Fruit fly (Drosophila melanogaster) whole organism, prepupa: ENCODE data around the gene dmrt99B.

Experiments
- CG10631 ChIP-seq: fragments of 200-800 bp; sonication (Bioruptor generic); optimal IDR thresholded peaks from 2 replicates; lab custom pipeline; 2016; ENCODE audit warnings: missing biosample characterization, missing genetic modification characterization
- CG10669 ChIP-seq: fragments of 200-800 bp; sonication (Bioruptor generic); optimal IDR thresholded peaks from 3 replicates; lab custom pipeline; 2018; ENCODE audit warnings: missing biosample characterization, mild to moderate bottlenecking, missing genetic modification characterization, moderate library complexity
- CG11294 ChIP-seq: fragments of 200-800 bp; sonication (Bioruptor generic); IDR thresholded peaks from 2 replicates; pipeline ENCODE4 v1.3.6; 2022; ENCODE audit warnings: missing biosample characterization, missing genetic modification characterization
- CG11762 ChIP-seq: fragments of 200-800 bp; sonication (Bioruptor generic); optimal IDR thresholded peaks from 3 replicates; lab custom pipeline; 2016; ENCODE audit warnings: missing biosample characterization, missing genetic modification characterization; ENCODE audit not compliant: insufficient read depth
- CG11902 ChIP-seq: fragments of 200-800 bp; sonication (Bioruptor generic); optimal IDR thresholded peaks from 3 replicates; lab custom pipeline; 2016; ENCODE audit warnings: missing biosample characterization, missing genetic modification characterization
- CG3032 ChIP-seq: fragments of 200-800 bp; optimal IDR thresholded peaks from 2 replicates; lab custom pipeline; 2019; ENCODE audit warnings: missing biosample characterization, mild to moderate bottlenecking, missing genetic modification characterization, moderate library complexity
- CG3919 ChIP-seq: fragments of 200-800 bp; sonication (Bioruptor generic); optimal IDR thresholded peaks from 3 replicates; lab custom pipeline; 2016; ENCODE audit warnings: missing biosample characterization, missing genetic modification characterization
- CG4318 ChIP-seq: fragments of 200-800 bp; sonication (Bioruptor generic); optimal IDR thresholded peaks from 3 replicates; lab custom pipeline; 2017; ENCODE audit warnings: missing biosample characterization, mild to moderate bottlenecking, missing genetic modification characterization
- CG6163 ChIP-seq: fragments of 200-800 bp; sonication (Bioruptor generic); IDR thresholded peaks from 3 replicates; pipeline ENCODE4 v1.3.6; 2022; ENCODE audit warnings: missing biosample characterization, missing genetic modification characterization
- CG6276 ChIP-seq: fragments of 200-800 bp; sonication (Bioruptor generic); optimal IDR thresholded peaks from 2 replicates; lab custom pipeline; 2017; ENCODE audit warnings: missing biosample characterization, mild to moderate bottlenecking, missing genetic modification characterization
- CG6808 ChIP-seq: fragments of 200-800 bp; sonication (Bioruptor generic); optimal IDR thresholded peaks from 3 replicates; lab custom pipeline; 2017; ENCODE audit warnings: missing biosample characterization, missing genetic modification characterization, mild to moderate bottlenecking, moderate library complexity, missing genetic modification reagents
- CG8119 ChIP-seq: fragments of 200-800 bp; sonication (Bioruptor generic); IDR thresholded peaks from 3 replicates; pipeline ENCODE4 v1.3.6; 2022; ENCODE audit warnings: missing biosample characterization, missing genetic modification characterization
- CG8632 ChIP-seq: fragments of 200-800 bp; sonication (Bioruptor generic); optimal IDR thresholded peaks from 3 replicates; lab custom pipeline; 2016; ENCODE audit warnings: missing biosample characterization, missing genetic modification characterization
- Eip75B ChIP-seq: fragments of 200-800 bp; sonication (Bioruptor generic); optimal IDR thresholded peaks from 3 replicates; lab custom pipeline; 2016; ENCODE audit warnings: missing biosample characterization, missing genetic modification characterization
- Eip93F ChIP-seq: fragments of 200-800 bp; sonication (Bioruptor generic); optimal IDR thresholded peaks from 2 replicates; lab custom pipeline; 2016; ENCODE audit warnings: missing biosample characterization, mild to moderate bottlenecking, missing genetic modification characterization
- Ets96B ChIP-seq: fragments of 200-800 bp; optimal IDR thresholded peaks from 2 replicates; lab custom pipeline; 2019; ENCODE audit warnings: missing biosample characterization, mild to moderate bottlenecking, missing genetic modification characterization, moderate library complexity
- Hr38 ChIP-seq: sonication (Bioruptor generic); optimal IDR thresholded peaks from 2 replicates; lab custom pipeline; 2016; ENCODE audit warnings: missing biosample characterization, missing genetic modification characterization
- Lpt ChIP-seq: fragments of 200-800 bp; sonication (Bioruptor generic); optimal IDR thresholded peaks from 3 replicates; lab custom pipeline; 2016; ENCODE audit warnings: missing biosample characterization, missing genetic modification characterization
- Met ChIP-seq: fragments of 200-800 bp; sonication (Bioruptor generic); optimal IDR thresholded peaks from 3 replicates; lab custom pipeline; 2016; ENCODE audit warnings: missing biosample characterization, missing genetic modification characterization
- OdsH ChIP-seq: fragments of 200-800 bp; sonication (Bioruptor generic); optimal IDR thresholded peaks from 3 replicates; lab custom pipeline; 2016; ENCODE audit warnings: missing biosample characterization, missing genetic modification characterization
- Smox ChIP-seq: fragments of 200-800 bp; sonication (Bioruptor generic); optimal IDR thresholded peaks from 3 replicates; lab custom pipeline; 2016; ENCODE audit warnings: missing biosample characterization, missing genetic modification characterization
- Sox15 ChIP-seq: fragments of 200-800 bp; sonication (Bioruptor generic); optimal IDR thresholded peaks from 3 replicates; lab custom pipeline; 2016; ENCODE audit warnings: missing biosample characterization, missing genetic modification characterization
- acj6 ChIP-seq: fragments of 200-800 bp; sonication (Bioruptor generic); optimal IDR thresholded peaks from 3 replicates; lab custom pipeline; 2016; ENCODE audit warnings: missing biosample characterization, missing genetic modification characterization
- cyc ChIP-seq: fragments of 200-800 bp; sonication (Bioruptor generic); optimal IDR thresholded peaks from 3 replicates; lab custom pipeline; 2016; ENCODE audit warnings: missing biosample characterization, missing genetic modification characterization
- dac ChIP-seq: fragments of 200-800 bp; sonication (Bioruptor generic); optimal IDR thresholded peaks from 2 replicates; lab custom pipeline; 2017; ENCODE audit warnings: missing biosample characterization, mild to moderate bottlenecking, missing genetic modification characterization
- dsx ChIP-seq: fragments of 200-800 bp; optimal IDR thresholded peaks from 3 replicates; lab custom pipeline; 2019; ENCODE audit warnings: missing biosample characterization, mild to moderate bottlenecking, missing genetic modification characterization, moderate library complexity; ENCODE audit not compliant: poor library complexity, severe bottlenecking
- eg ChIP-seq: fragments of 200-800 bp; sonication (Bioruptor generic); IDR thresholded peaks from 3 replicates; pipeline ENCODE4 v1.3.6; 2022; ENCODE audit warnings: missing biosample characterization, missing genetic modification characterization
- esn ChIP-seq: fragments of 200-800 bp; sonication (Bioruptor generic); optimal IDR thresholded peaks from 2 replicates; lab custom pipeline; 2016; ENCODE audit warnings: missing biosample characterization, mild to moderate bottlenecking, missing genetic modification characterization, moderate library complexity
- fd59A ChIP-seq: fragments of 200-800 bp; sonication (Bioruptor generic); optimal IDR thresholded peaks from 2 replicates; lab custom pipeline; 2017; ENCODE audit warnings: missing biosample characterization, mild to moderate bottlenecking, missing genetic modification characterization, missing genetic modification reagents
- fd85E ChIP-seq: fragments of 200-800 bp; sonication (Bioruptor generic); optimal IDR thresholded peaks from 3 replicates; lab custom pipeline; 2016; ENCODE audit warnings: missing biosample characterization, missing genetic modification characterization
- fkh ChIP-seq: fragments of 200-800 bp; sonication (Bioruptor generic); optimal IDR thresholded peaks from 3 replicates; lab custom pipeline; 2017; ENCODE audit warnings: missing biosample characterization, mild to moderate bottlenecking, missing genetic modification characterization, moderate library complexity
- lz ChIP-seq: fragments of 200-800 bp; sonication (Bioruptor generic); optimal IDR thresholded peaks from 3 replicates; lab custom pipeline; 2016; ENCODE audit warnings: missing biosample characterization, missing genetic modification characterization
- net ChIP-seq: fragments of 200-800 bp; sonication (Bioruptor generic); optimal IDR thresholded peaks from 3 replicates; lab custom pipeline; 2016; ENCODE audit warnings: missing biosample characterization, missing genetic modification characterization
- pdm3 ChIP-seq: fragments of 200-800 bp; sonication (Bioruptor generic); optimal IDR thresholded peaks from 3 replicates; lab custom pipeline; 2016; ENCODE audit warnings: missing biosample characterization, missing genetic modification characterization
- salr ChIP-seq, 2 experiments: fragments of 200-800 bp; sonication (Bioruptor generic); optimal IDR thresholded peaks; 3 replicates each; lab custom pipeline; 2016 to 2018; ENCODE audit warnings: missing biosample characterization in 2 of 2, missing genetic modification characterization in 2 of 2, mild to moderate bottlenecking in 1 of 2
- spab ChIP-seq: fragments of 200-800 bp; sonication (Bioruptor generic); optimal IDR thresholded peaks from 2 replicates; lab custom pipeline; 2017; ENCODE audit warnings: missing biosample characterization, mild to moderate bottlenecking, missing genetic modification characterization, missing genetic modification reagents
- topi ChIP-seq: fragments of 200-800 bp; sonication (Bioruptor generic); optimal IDR thresholded peaks from 3 replicates; lab custom pipeline; 2016; ENCODE audit warnings: missing biosample characterization, missing genetic modification characterization
- vri ChIP-seq: fragments of 200-800 bp; sonication (Bioruptor generic); optimal IDR thresholded peaks from 3 replicates; lab custom pipeline; 2016; ENCODE audit warnings: missing biosample characterization, mild to moderate bottlenecking, missing genetic modification characterization

dmrt99B gene

dm6 chr3R:29690539-29690852, 1.9 kb upstream of the dmrt99B start (continued):
- TF ChIP-seq vri (GFP tag; lab: Kevin White, UChicago), result no peak
- TF ChIP-seq CG3919, result peak; percentile 61
- peak; percentile 37 for TF ChIP-seq spab (GFP tag; lab: Kevin White, UChicago)
- TF ChIP-seq acj6 (GFP tag; lab: Kevin White, UChicago), result peak; percentile 35
- TF ChIP-seq Hr38 (GFP tag; lab: Kevin White, UChicago), result no peak
- TF ChIP-seq topi, result peak; percentile 44
- TF ChIP-seq lz (GFP tag; lab: Kevin White, UChicago), result peak; percentile 31
- TF ChIP-seq OdsH (GFP tag; lab: Kevin White, UChicago), result peak; percentile 41
- TF ChIP-seq dac (GFP tag; lab: Kevin White, UChicago), result no peak
- TF ChIP-seq Eip75B (GFP tag; lab: Kevin White, UChicago), result peak; percentile 45
- TF ChIP-seq CG6808 (GFP tag; lab: Kevin White, UChicago), result peak; percentile 6
- peak; percentile 49 for TF ChIP-seq Met (GFP tag; lab: Kevin White, UChicago)
- TF ChIP-seq CG6276 (GFP tag; lab: Kevin White, UChicago), result peak; percentile 36
- no peak for TF ChIP-seq Lpt (GFP tag; lab: Kevin White, UChicago)
- TF ChIP-seq pdm3 (GFP tag; lab: Kevin White, UChicago), result peak; percentile 61
- peak; percentile 71 for TF ChIP-seq Ets96B (tag; lab: Kevin White, UChicago)
- no peak for TF ChIP-seq fkh (GFP tag; lab: Kevin White, UChicago)
- peak; percentile 44; the same call in 1 of the 3 replicates for TF ChIP-seq eg (GFP tag; lab: Robert Waterston, UW)
- peak; percentile 24 for TF ChIP-seq CG4318 (GFP tag; lab: Kevin White, UChicago)
- peak; percentile 30 for TF ChIP-seq cyc
- TF ChIP-seq Eip93F (GFP tag; lab: Kevin White, UChicago), result no peak
- peak in 1 of 2 experiments; percentile 37 for TF ChIP-seq salr (GFP tag; optimal IDR thresholded peaks at IDR 0.05; lab: Kevin White, UChicago)
- TF ChIP-seq CG3032 (tag; lab: Kevin White, UChicago), result peak; percentile 61
- TF ChIP-seq Smox (GFP tag; lab: Kevin White, UChicago), result peak; percentile 15
- peak; percentile 16 for TF ChIP-seq Sox15 (GFP tag; lab: Kevin White, UChicago)
- TF ChIP-seq CG10631 (GFP tag; lab: Kevin White, UChicago), result peak; percentile 35

dm6 chr3R:29690960-29691527, 1.3 kb upstream of the dmrt99B start:
- TF ChIP-seq eg (GFP tag; lab: Robert Waterston, UW) (0 out of 3 replicates have a peak, but pooled peaks have one; percentile 19), fd59A (no peak), dsx (peak; percentile 100), CG6163 (GFP tag; lab: Robert Waterston, UW) (0 out of 3 replicates have a peak, but pooled peaks have one; percentile 5)

dm6 chr3R:29695744-29696143, 3.4 kb downstream of the dmrt99B start:
- TF ChIP-seq esn (GFP tag; lab: Kevin White, UChicago) (no peak), dac (GFP tag; lab: Kevin White, UChicago) (no peak), CG4318 (GFP tag; lab: Kevin White, UChicago) (no peak), CG3919 (no peak), CG11762 (GFP tag; lab: Kevin White, UChicago) (no peak), vri (GFP tag; lab: Kevin White, UChicago) (no peak), CG10631 (GFP tag; lab: Kevin White, UChicago) (no peak), net (GFP tag; lab: Kevin White, UChicago) (no peak), fd85E (GFP tag; lab: Kevin White, UChicago) (no peak), CG8119 (GFP tag; lab: Robert Waterston, UW) (no peak), OdsH (GFP tag; lab: Kevin White, UChicago) (no peak), CG11902 (no peak), CG8632 (no peak), Smox (GFP tag; lab: Kevin White, UChicago) (no peak), cyc (no peak), Ets96B (tag; lab: Kevin White, UChicago) (no peak), CG10669 (no peak), CG11294 (GFP tag; lab: Robert Waterston, UW) (no peak)
